Fruit fly (Drosophila melanogaster): Measurements from ENCODE around the gene hwt.
A peak's percentile ranks its signal among the peaks of the same experiment; 100 is the strongest.

hwt gene

dm6 chrX:12575827-12576408 lies 7.7 kb upstream of the hwt start (continued):
- TF ChIP-seq CG2120 (GFP tag; optimal IDR thresholded peaks at IDR 0.05): no peak
- TF ChIP-seq dimm (GFP tag; IDR thresholded peaks at IDR 0.05): peak; percentile 25; the same call in 1 of the 2 replicates
- no peak for TF ChIP-seq CG1647 (GFP tag; optimal IDR thresholded peaks at IDR 0.05)
- TF ChIP-seq CG9876 (GFP tag; optimal IDR thresholded peaks at IDR 0.05): no peak
- no peak; the same call in none of the 2 replicates for TF ChIP-seq CG10959 (GFP tag; IDR thresholded peaks at IDR 0.05)
- TF ChIP-seq MESR4 (GFP tag; optimal IDR thresholded peaks at IDR 0.05): no peak
- TF ChIP-seq CG14965 (GFP tag; optimal IDR thresholded peaks at IDR 0.05; ENCODE audit: borderline replicate concordance): no peak
- TF ChIP-seq YL-1 (GFP tag; optimal IDR thresholded peaks at IDR 0.05): no peak
- peak; percentile 68 for TF ChIP-seq dmrt99B (tag; optimal IDR thresholded peaks at IDR 0.05)
- TF ChIP-seq CG5180 (GFP tag; optimal IDR thresholded peaks at IDR 0.05): peak; percentile 57
- TF ChIP-seq Rfx (GFP tag; IDR thresholded peaks at IDR 0.05): no peak
- TF ChIP-seq insv (GFP tag; optimal IDR thresholded peaks at IDR 0.05): no peak
- peak; percentile 32; the same call in 1 of the 2 replicates for TF ChIP-seq CG8765 (GFP tag; IDR thresholded peaks at IDR 0.05)
- TF ChIP-seq Hr39 (optimal IDR thresholded peaks at IDR 0.05): no peak
- TF ChIP-seq bigmax (GFP tag; optimal IDR thresholded peaks at IDR 0.05): no peak
- TF ChIP-seq CG7987 (GFP tag; optimal IDR thresholded peaks at IDR 0.05): no peak
- no peak for TF ChIP-seq CG5953 (GFP tag; IDR thresholded peaks at IDR 0.05)
- no peak for TF ChIP-seq CG17912 (GFP tag; optimal IDR thresholded peaks at IDR 0.05)
- peak; percentile 90 to 91 for TF ChIP-seq bsh (GFP tag; optimal IDR thresholded peaks at IDR 0.05)
- TF ChIP-seq CG5245 (GFP tag; optimal IDR thresholded peaks at IDR 0.05): peak; percentile 34
- TF ChIP-seq CG3995 (GFP tag; optimal IDR thresholded peaks at IDR 0.05): no peak
- TF ChIP-seq Sin3A (optimal IDR thresholded peaks at IDR 0.05): no peak
- TF ChIP-seq D19A (tag; optimal IDR thresholded peaks at IDR 0.05): peak; percentile 79
- no peak for TF ChIP-seq CG13296 (GFP tag; optimal IDR thresholded peaks at IDR 0.05)
- peak; percentile 70 for TF ChIP-seq CG8359 (GFP tag; optimal IDR thresholded peaks at IDR 0.05; ENCODE audit: borderline replicate concordance)
- no peak for TF ChIP-seq Hr78 (GFP tag; optimal IDR thresholded peaks at IDR 0.05)
- no peak for TF ChIP-seq NFAT (GFP tag; IDR thresholded peaks at IDR 0.05)
- TF ChIP-seq Doc3 (GFP tag; IDR thresholded peaks at IDR 0.05; ENCODE audit: partially characterized antibody): no peak
- TF ChIP-seq CG6813 (GFP tag; optimal IDR thresholded peaks at IDR 0.05): peak; percentile 62
- no peak for TF ChIP-seq CG3726 (GFP tag; IDR thresholded peaks at IDR 0.05)
- TF ChIP-seq Nf-YB (GFP tag; optimal IDR thresholded peaks at IDR 0.05): peak; percentile 55
- no peak for TF ChIP-seq prd (optimal IDR thresholded peaks at IDR 0.05)
- peak; percentile 64; the same call in 2 of the 3 replicates for TF ChIP-seq prd (GFP tag; IDR thresholded peaks at IDR 0.05)
- peak; percentile 16 for TF ChIP-seq Bteb2 (GFP tag; optimal IDR thresholded peaks at IDR 0.05)
- TF ChIP-seq gt (GFP tag; IDR thresholded peaks at IDR 0.05): no peak
- no peak for TF ChIP-seq ttk (GFP tag; IDR thresholded peaks at IDR 0.05)
- no peak for TF ChIP-seq HmgD (GFP tag; optimal IDR thresholded peaks at IDR 0.05)
- no peak for TF ChIP-seq Dp (GFP tag; optimal IDR thresholded peaks at IDR 0.05)
- no peak for TF ChIP-seq NC2α (GFP tag; optimal IDR thresholded peaks at IDR 0.05)
- peak; percentile 20 for TF ChIP-seq Ets65A (GFP tag)
- no peak for TF ChIP-seq CG3847 (GFP tag; IDR thresholded peaks at IDR 0.05)
- TF ChIP-seq wdn (GFP tag; IDR thresholded peaks at IDR 0.05): no peak
- TF ChIP-seq CG17829 (tag; optimal IDR thresholded peaks at IDR 0.05): peak; percentile 81
- peak; percentile 30 for TF ChIP-seq CG13123 (GFP tag; optimal IDR thresholded peaks at IDR 0.05)
- no peak for TF ChIP-seq CG3163 (GFP tag; optimal IDR thresholded peaks at IDR 0.05)
- no peak for TF ChIP-seq tap (tag; optimal IDR thresholded peaks at IDR 0.05)
- TF ChIP-seq org-1 (GFP tag; optimal IDR thresholded peaks at IDR 0.05): peak; percentile 46
- no peak for TF ChIP-seq luna (GFP tag; optimal IDR thresholded peaks at IDR 0.05)
- no peak for TF ChIP-seq CG16813 (GFP tag; IDR thresholded peaks at IDR 0.05; ENCODE audit: partially characterized antibody)
- TF ChIP-seq Sox100B (GFP tag; optimal IDR thresholded peaks at IDR 0.05): peak; percentile 76
- no peak for TF ChIP-seq NfI (GFP tag; optimal IDR thresholded peaks at IDR 0.05)
